Fruit fly (Drosophila melanogaster) whole organism, wandering third instar larva: ENCODE measurements around the gene CG8945.

Source experiments
- Abd-B ChIP-seq: fragments of >200 bp; optimal IDR thresholded peaks from 2 replicates; lab custom pipeline; 2017; ENCODE audit warnings: missing biosample characterization, missing genetic modification characterization
- CG32264 ChIP-seq: fragments of 200-800 bp; sonication (Bioruptor generic); optimal IDR thresholded peaks from 2 replicates; lab custom pipeline; 2016; ENCODE audit warnings: missing biosample characterization, missing genetic modification characterization
- CG9705 ChIP-seq: fragments of 200-800 bp; sonication (Bioruptor generic); optimal IDR thresholded peaks from 2 replicates; lab custom pipeline; 2018; ENCODE audit warnings: missing biosample characterization, mild to moderate bottlenecking, missing genetic modification characterization
- CrebA ChIP-seq: fragments of 200-800 bp; sonication (Bioruptor generic); optimal IDR thresholded peaks from 2 replicates; lab custom pipeline; 2016; ENCODE audit warnings: missing biosample characterization, mild to moderate bottlenecking, missing genetic modification characterization, borderline replicate concordance
- Dfd ChIP-seq: fragments of >200 bp; optimal IDR thresholded peaks from 2 replicates; lab custom pipeline; 2017; ENCODE audit warnings: missing biosample characterization, missing genetic modification characterization
- Dif ChIP-seq: fragments of 200-275, 200-300 bp; sonication (Bioruptor generic); optimal IDR thresholded peaks from 2 replicates; lab custom pipeline; 2018; ENCODE audit warnings: missing biosample characterization, missing genetic modification characterization; ENCODE audit not compliant: partially characterized antibody
- GATAd ChIP-seq: sonication (Bioruptor generic); optimal IDR thresholded peaks from 2 replicates; lab custom pipeline; 2016; ENCODE audit warnings: missing biosample characterization, missing genetic modification characterization
- HLH106 ChIP-seq: fragments of 200-800 bp; optimal IDR thresholded peaks from 3 replicates; lab custom pipeline; 2019; ENCODE audit warnings: missing biosample characterization, mild to moderate bottlenecking, missing genetic modification characterization, moderate library complexity
- Hnf4 ChIP-seq: fragments of 200-800 bp; sonication (Bioruptor generic); optimal IDR thresholded peaks from 2 replicates; lab custom pipeline; 2016; ENCODE audit warnings: missing biosample characterization, mild to moderate bottlenecking, missing genetic modification characterization
- Hr78 ChIP-seq: fragments of >200 bp; optimal IDR thresholded peaks from 2 replicates; lab custom pipeline; 2017; ENCODE audit warnings: missing biosample characterization, missing genetic modification characterization
- Hr83 ChIP-seq: fragments of 200-300 bp; sonication (Bioruptor generic); optimal IDR thresholded peaks from 2 replicates; lab custom pipeline; 2016; ENCODE audit warnings: missing biosample characterization, mild to moderate bottlenecking, missing genetic modification characterization, moderate library complexity; ENCODE audit not compliant: poor library complexity, severe bottlenecking
- Jra ChIP-seq: sonication (Bioruptor generic); optimal IDR thresholded peaks from 2 replicates; lab custom pipeline; 2016; ENCODE audit warnings: missing biosample characterization, missing genetic modification characterization
- Mio ChIP-seq: sonication (Bioruptor generic); optimal IDR thresholded peaks from 2 replicates; lab custom pipeline; 2016; ENCODE audit warnings: missing biosample characterization, missing genetic modification characterization
- Myc ChIP-seq: fragments of >200 bp; optimal IDR thresholded peaks from 2 replicates; lab custom pipeline; 2017
- N ChIP-seq: fragments of >200 bp; optimal IDR thresholded peaks from 2 replicates; lab custom pipeline; 2018; ENCODE audit warnings: missing biosample characterization, missing external identifiers, missing genetic modification characterization
- OdsH ChIP-seq: fragments of 200-800 bp; sonication (Bioruptor generic); optimal IDR thresholded peaks from 2 replicates; lab custom pipeline; 2016; ENCODE audit warnings: missing biosample characterization, mild to moderate bottlenecking, missing genetic modification characterization
- Rel ChIP-seq, 2 experiments: fragments of 200-800 bp; sonication (Bioruptor generic) in 1 of 2; optimal IDR thresholded peaks; 2 replicates in 1 of 2; 3 replicates in 1 of 2; lab custom pipeline; 2016 to 2019; ENCODE audit warnings: mild to moderate bottlenecking in 2 of 2, missing biosample characterization in 2 of 2, missing genetic modification characterization in 2 of 2, moderate library complexity in 1 of 2
- Sp1 ChIP-seq: fragments of 200-800 bp; sonication (Bioruptor generic); optimal IDR thresholded peaks from 3 replicates; lab custom pipeline; 2019; ENCODE audit warnings: missing biosample characterization, mild to moderate bottlenecking, missing genetic modification characterization, moderate library complexity
- Vsx2 ChIP-seq: fragments of 200-300, 225-300 bp; sonication (Bioruptor generic); optimal IDR thresholded peaks from 2 replicates; lab custom pipeline; 2018; ENCODE audit warnings: missing biosample characterization, missing genetic modification characterization; ENCODE audit not compliant: partially characterized antibody
- br ChIP-seq: fragments of 200-800 bp; sonication (Bioruptor generic); optimal IDR thresholded peaks from 2 replicates; lab custom pipeline; 2016; ENCODE audit warnings: missing biosample characterization, missing genetic modification characterization
- brk ChIP-seq: fragments of 200-800 bp; sonication (Bioruptor generic); optimal IDR thresholded peaks from 2 replicates; lab custom pipeline; 2016; ENCODE audit warnings: missing biosample characterization, mild to moderate bottlenecking, missing genetic modification characterization
- dl ChIP-seq, 2 experiments: fragments of 175-275, 200-275 bp in 1 of 2; fragments of 200-275 bp in 1 of 2; sonication (Bioruptor generic); optimal IDR thresholded peaks; lab custom pipeline; 2018; ENCODE audit warnings: mild to moderate bottlenecking in 2 of 2, missing biosample characterization in 2 of 2, missing genetic modification characterization in 2 of 2, moderate library complexity in 2 of 2; ENCODE audit not compliant: partially characterized antibody in 2 of 2, insufficient read depth in 1 of 2
- dmrt93B ChIP-seq: fragments of 200-800 bp; sonication (Bioruptor generic); optimal IDR thresholded peaks from 2 replicates; lab custom pipeline; 2018; ENCODE audit warnings: missing biosample characterization, mild to moderate bottlenecking, missing genetic modification characterization
- dsf ChIP-seq: sonication (Bioruptor generic); optimal IDR thresholded peaks from 2 replicates; lab custom pipeline; 2016; ENCODE audit warnings: missing biosample characterization, missing genetic modification characterization, borderline replicate concordance
- ey ChIP-seq: fragments of 200-800 bp; sonication (Bioruptor generic); optimal IDR thresholded peaks from 2 replicates; lab custom pipeline; 2016; ENCODE audit warnings: missing biosample characterization, missing genetic modification characterization
- foxo ChIP-seq, 2 experiments: fragments of 200-800 bp; sonication (Bioruptor generic); optimal IDR thresholded peaks; 2 replicates in 1 of 2; 3 replicates in 1 of 2; lab custom pipeline; 2016 to 2017; ENCODE audit warnings: missing biosample characterization in 2 of 2, missing genetic modification characterization in 2 of 2
- fru ChIP-seq: fragments of 200-800 bp; sonication (Bioruptor generic); optimal IDR thresholded peaks from 3 replicates; lab custom pipeline; 2016; ENCODE audit warnings: missing biosample characterization, mild to moderate bottlenecking, missing genetic modification characterization
- h ChIP-seq: fragments of 200-800 bp; sonication (Bioruptor generic); optimal IDR thresholded peaks from 3 replicates; lab custom pipeline; 2016; ENCODE audit warnings: missing biosample characterization, mild to moderate bottlenecking, missing genetic modification characterization
- jim ChIP-seq: fragments of 175-275, 200-325 bp; sonication (Bioruptor generic); optimal IDR thresholded peaks from 2 replicates; lab custom pipeline; 2016; ENCODE audit warnings: missing biosample characterization, mild to moderate bottlenecking, missing genetic modification characterization
- lola ChIP-seq: fragments of >200 bp; optimal IDR thresholded peaks from 2 replicates; lab custom pipeline; 2017; ENCODE audit warnings: missing biosample characterization, missing genetic modification characterization
- pan ChIP-seq: fragments of >200 bp; optimal IDR thresholded peaks from 2 replicates; lab custom pipeline; 2017
- psq ChIP-seq: fragments of 200-800 bp; sonication (Bioruptor generic); optimal IDR thresholded peaks from 3 replicates; lab custom pipeline; 2017; ENCODE audit warnings: missing biosample characterization, mild to moderate bottlenecking, missing genetic modification characterization, moderate library complexity
- rgr ChIP-seq: fragments of 200-800 bp; sonication (Bioruptor generic); optimal IDR thresholded peaks from 3 replicates; lab custom pipeline; 2016; ENCODE audit warnings: missing biosample characterization, mild to moderate bottlenecking, missing genetic modification characterization
- sage ChIP-seq: fragments of 200-800 bp; sonication (Bioruptor generic); optimal IDR thresholded peaks from 2 replicates; lab custom pipeline; 2016; ENCODE audit warnings: missing biosample characterization, mild to moderate bottlenecking, missing genetic modification characterization
- sv ChIP-seq: fragments of 200-800 bp; sonication (Bioruptor generic); optimal IDR thresholded peaks from 3 replicates; lab custom pipeline; 2016; ENCODE audit warnings: missing biosample characterization, missing genetic modification characterization
- tai ChIP-seq: sonication (Bioruptor generic); optimal IDR thresholded peaks from 2 replicates; lab custom pipeline; 2016; ENCODE audit warnings: missing biosample characterization, missing genetic modification characterization
- usp ChIP-seq: fragments of >200 bp; optimal IDR thresholded peaks from 2 replicates; lab custom pipeline; 2017; ENCODE audit warnings: missing biosample characterization, missing genetic modification characterization
- woc ChIP-seq: sonication (Bioruptor generic); optimal IDR thresholded peaks from 2 replicates; lab custom pipeline; 2016; ENCODE audit warnings: missing biosample characterization, mild to moderate bottlenecking, missing genetic modification characterization

Gene CG8945

dm6 chrX:17108000-17108399 is 20.5 kb upstream of the CG8945 start:
- TF ChIP-seq Jra (GFP tag; lab: Kevin White, UChicago) (no peak), OdsH (no peak), jim (GFP tag; lab: Kevin White, UChicago) (no peak), Dif (GFP tag; lab: Kevin White, UChicago) (no peak), dsf (GFP tag; lab: Kevin White, UChicago) (no peak), Hr78 (no peak), Abd-B (GFP tag; lab: Kevin White, UChicago) (no peak)
- TF ChIP-seq, all 38 proteins: peak for 0

DNA sequence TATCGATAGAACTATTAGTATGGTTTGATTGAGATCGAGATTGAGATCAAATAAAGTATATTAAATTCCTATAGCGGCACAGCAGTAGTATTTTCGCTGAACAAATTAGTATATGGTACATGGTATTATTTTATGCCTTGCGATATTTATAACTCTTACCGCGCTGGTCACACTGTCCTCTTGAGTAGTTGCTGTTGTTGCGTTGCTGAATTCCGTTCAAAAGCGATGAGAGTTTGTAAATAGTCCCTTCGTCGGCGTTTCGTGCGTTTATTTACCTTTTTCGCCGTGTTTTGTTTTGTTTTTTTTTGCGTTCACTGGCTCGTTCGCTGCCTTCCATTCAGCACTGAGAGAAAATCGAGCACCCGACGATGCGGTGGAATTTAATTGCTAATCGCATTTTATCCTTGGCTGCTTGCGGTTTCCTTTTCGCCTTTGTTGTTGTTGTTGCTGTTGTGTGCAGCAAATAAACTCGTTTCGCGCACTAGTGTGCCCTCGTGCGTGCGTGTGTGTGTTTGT is 20.0 kb upstream of the CG8945 start, which contains the start of gene CG5004:
TSS of gene CG5004 (plus strand) at position 182 of the 516 bp plus-strand sequence.
- no peak for TF ChIP-seq GATAd (GFP tag; lab: Kevin White, UChicago)
- peak; percentile 11 for TF ChIP-seq Jra (GFP tag; lab: Kevin White, UChicago)
- TF ChIP-seq Hr83 (GFP tag; lab: Kevin White, UChicago) = no peak
- peak; percentile 27 for TF ChIP-seq OdsH
- no peak for TF ChIP-seq pan (lab: Kevin White, UChicago)
- TF ChIP-seq Abd-B (GFP tag; lab: Kevin White, UChicago) = no peak
- no peak for TF ChIP-seq HLH106
- no peak for TF ChIP-seq psq (GFP tag; lab: Kevin White, UChicago)
- TF ChIP-seq CrebA (GFP tag; lab: Kevin White, UChicago) = no peak
- no peak for TF ChIP-seq woc (GFP tag; lab: Kevin White, UChicago)
- no peak for TF ChIP-seq sv (GFP tag; lab: Kevin White, UChicago)
- peak; percentile 12 for TF ChIP-seq brk (GFP tag; lab: Kevin White, UChicago)
- no peak for TF ChIP-seq dl (GFP tag; optimal IDR thresholded peaks at IDR 0.05; lab: Kevin White, UChicago; ENCODE audit: insufficient read depth in 1 of 2, partially characterized antibody in 2 of 2)
- no peak for TF ChIP-seq br (GFP tag; lab: Kevin White, UChicago)
- no peak for TF ChIP-seq Hnf4 (GFP tag; lab: Kevin White, UChicago)
- no peak for TF ChIP-seq CG9705
- no peak for TF ChIP-seq N (GFP tag; lab: Kevin White, UChicago)
- TF ChIP-seq fru (GFP tag; lab: Kevin White, UChicago) = peak; percentile 8
- no peak for TF ChIP-seq Hr78
- TF ChIP-seq Vsx2 (GFP tag; lab: Kevin White, UChicago) = no peak
- no peak for TF ChIP-seq Mio (GFP tag; lab: Kevin White, UChicago)
- no peak for TF ChIP-seq h (GFP tag; lab: Kevin White, UChicago)
- TF ChIP-seq sage (GFP tag; lab: Kevin White, UChicago) = no peak
- TF ChIP-seq ey = no peak
- TF ChIP-seq dsf (GFP tag; lab: Kevin White, UChicago) = no peak
- no peak for TF ChIP-seq dmrt93B
- TF ChIP-seq CG32264 (GFP tag; lab: Kevin White, UChicago) = no peak
- no peak for TF ChIP-seq Rel (GFP tag; optimal IDR thresholded peaks at IDR 0.05; lab: Kevin White, UChicago)
- TF ChIP-seq Rel (tag; optimal IDR thresholded peaks at IDR 0.05; lab: Kevin White, UChicago) = no peak
- TF ChIP-seq lola = no peak
- TF ChIP-seq jim (GFP tag; lab: Kevin White, UChicago) = no peak
- TF ChIP-seq rgr (GFP tag; lab: Kevin White, UChicago) = peak; percentile 6
- no peak for TF ChIP-seq tai (GFP tag; lab: Kevin White, UChicago)
- no peak for TF ChIP-seq Dfd (GFP tag; lab: Kevin White, UChicago)
- no peak for TF ChIP-seq foxo (GFP tag; optimal IDR thresholded peaks at IDR 0.05; lab: Kevin White, UChicago)
- TF ChIP-seq usp (GFP tag; lab: Kevin White, UChicago) = no peak
- peak; percentile 25 for TF ChIP-seq Sp1 (GFP tag; lab: Kevin White, UChicago)
- no peak for TF ChIP-seq Myc
- no peak for TF ChIP-seq Dif (GFP tag; lab: Kevin White, UChicago)
